Worm (Caenorhabditis elegans) whole organism, L1 larva: ENCODE data around the gene flp-28.

Source experiments
- aly-2 ChIP-seq: fragments of 150-350 bp; optimal IDR thresholded peaks from 2 replicates; lab custom pipeline; 2014; ENCODE audit warnings: missing biosample characterization, missing genetic modification characterization
- ama-1 ChIP-seq: fragments of 150-350 bp; optimal IDR thresholded peaks from 2 replicates; lab custom pipeline; 2014
- dpl-1 ChIP-seq, 3 experiments: fragments of 150-350 bp in 2 of 3; sonication (generic microtip) in 1 of 3; optimal IDR thresholded peaks; 2 replicates each; lab custom pipeline; 2014 to 2017; ENCODE audit warnings: missing biosample characterization in 3 of 3, missing genetic modification characterization in 3 of 3, missing genetic modification reagents in 3 of 3
- nhr-71 ChIP-seq: sonication (generic microtip); optimal IDR thresholded peaks from 2 replicates; lab custom pipeline; 2016; ENCODE audit warnings: mild to moderate bottlenecking, missing genetic modification characterization, moderate library complexity, missing compliant biosample characterization

DNA sequence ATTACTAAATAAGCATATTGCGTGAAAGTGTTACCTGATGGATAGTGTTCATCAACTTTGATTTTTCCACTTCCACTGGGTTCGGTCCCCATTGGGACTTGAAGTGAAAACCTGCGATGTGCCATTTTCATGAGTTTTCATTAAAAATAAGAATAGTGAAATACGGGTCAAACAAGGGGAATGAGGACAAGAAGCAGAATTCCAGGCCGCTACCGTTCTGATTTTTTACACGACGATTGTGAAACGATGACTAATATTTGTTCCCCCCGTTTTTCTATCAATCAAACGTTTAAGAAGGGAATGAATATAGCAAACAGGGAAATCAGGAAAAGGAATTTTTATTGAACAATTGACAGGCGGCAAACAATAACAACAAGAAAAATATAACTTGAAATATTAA, 18.1 kb downstream of the flp-28 start, which contains the start of gene mlck-1:
- TF ChIP-seq dpl-1 (GFP tag; optimal IDR thresholded peaks at IDR 0.05; lab: Kevin White, UChicago), result no peak
- TF ChIP-seq ama-1 (lab: Kevin White, UChicago), result no peak
- TF ChIP-seq nhr-71 (tag; lab: Kevin White, UChicago), result no peak
- no peak for TF ChIP-seq aly-2 (tag; lab: Kevin White, UChicago)
